Fruit fly (Drosophila melanogaster): ENCODE data around the gene Art6.

dm6 chr3R:13896854-13897253, 48.8 kb downstream of the Art6 start:
- TF ChIP-seq CTCF (optimal IDR thresholded peaks at IDR 0.05): no peak
- no peak for TF ChIP-seq CG8478 (optimal IDR thresholded peaks at IDR 0.05)

Measured in S2 (cell line).